Fruit fly (Drosophila melanogaster) whole organism, embryonic: ENCODE measurements around the gene CG34258.

ENCODE experiments used
- Atf3 ChIP-seq: fragments of 200-800 bp; sonication (Bioruptor generic); optimal IDR thresholded peaks from 3 replicates; lab custom pipeline; 2016; ENCODE audit warnings: missing biosample characterization, missing genetic modification characterization
- B-H1 ChIP-seq: fragments of 200-800 bp; sonication (Bioruptor generic); IDR thresholded peaks from 3 replicates; pipeline ENCODE4 v1.3.6; 2022; ENCODE audit warnings: missing biosample characterization, missing genetic modification characterization
- B-H2 ChIP-seq: fragments of 200-800 bp; sonication (Bioruptor generic); optimal IDR thresholded peaks from 2 replicates; lab custom pipeline; 2018; ENCODE audit warnings: missing biosample characterization, mild to moderate bottlenecking, missing genetic modification characterization
- CG11456 ChIP-seq: fragments of 200-800 bp; sonication (Bioruptor generic); IDR thresholded peaks from 3 replicates; pipeline ENCODE4 v1.3.6; 2022; ENCODE audit warnings: missing biosample characterization, missing genetic modification characterization
- CG12071 ChIP-seq: fragments of 200-800 bp; sonication (Bioruptor generic); optimal IDR thresholded peaks from 3 replicates; lab custom pipeline; 2018; ENCODE audit warnings: missing biosample characterization, mild to moderate bottlenecking, missing genetic modification characterization
- CG12219 ChIP-seq: fragments of 200-800 bp; sonication (Bioruptor generic); optimal IDR thresholded peaks from 3 replicates; lab custom pipeline; 2018; ENCODE audit warnings: missing biosample characterization, mild to moderate bottlenecking, missing genetic modification characterization
- CG12236 ChIP-seq: fragments of 200-800 bp; sonication (Bioruptor generic); optimal IDR thresholded peaks from 2 replicates; lab custom pipeline; 2016; ENCODE audit warnings: missing biosample characterization, missing genetic modification characterization
- CG12942 ChIP-seq: fragments of 200-800 bp; sonication (Bioruptor generic); optimal IDR thresholded peaks from 3 replicates; lab custom pipeline; 2016; ENCODE audit warnings: missing biosample characterization, missing genetic modification characterization
- CG13894 ChIP-seq: fragments of 200-800 bp; sonication (Bioruptor generic); optimal IDR thresholded peaks from 3 replicates; lab custom pipeline; 2018; ENCODE audit warnings: missing biosample characterization, mild to moderate bottlenecking, missing genetic modification characterization, moderate library complexity
- CG15514 ChIP-seq: fragments of 200-800 bp; sonication (Bioruptor generic); optimal IDR thresholded peaks from 3 replicates; lab custom pipeline; 2017; ENCODE audit warnings: missing biosample characterization, missing genetic modification characterization, mild to moderate bottlenecking, moderate library complexity, missing genetic modification reagents
- CG1602 ChIP-seq: fragments of 200-800 bp; sonication (Bioruptor generic); optimal IDR thresholded peaks from 3 replicates; lab custom pipeline; 2016; ENCODE audit warnings: missing biosample characterization, missing genetic modification characterization
- CG17328 ChIP-seq: fragments of 200-800 bp; sonication (Bioruptor generic); IDR thresholded peaks from 2 replicates; pipeline ENCODE4 v1.3.6; 2022; ENCODE audit warnings: missing biosample characterization, missing genetic modification characterization
- CG17912 ChIP-seq: fragments of 200-800 bp; sonication (Bioruptor generic); optimal IDR thresholded peaks from 2 replicates; lab custom pipeline; 2018; ENCODE audit warnings: missing biosample characterization, mild to moderate bottlenecking, missing genetic modification characterization
- CG18011 ChIP-seq: fragments of 200-800 bp; sonication (Bioruptor generic); optimal IDR thresholded peaks from 2 replicates; lab custom pipeline; 2017; ENCODE audit warnings: missing biosample characterization, missing genetic modification characterization, mild to moderate bottlenecking, moderate library complexity, missing genotype
- CG18764 ChIP-seq: fragments of 200-800 bp; sonication (Bioruptor generic); optimal IDR thresholded peaks from 3 replicates; lab custom pipeline; 2016; ENCODE audit warnings: missing biosample characterization, missing genetic modification characterization
- CG31441 ChIP-seq: fragments of 200-800 bp; sonication (Bioruptor generic); IDR thresholded peaks from 2 replicates; pipeline ENCODE4 v1.3.6; 2022; ENCODE audit warnings: missing biosample characterization, missing genetic modification characterization
- CG3726 ChIP-seq: fragments of 200-800 bp; sonication (Bioruptor generic); IDR thresholded peaks from 3 replicates; pipeline ENCODE4, ENCODE4 v1.3.6; 2022; ENCODE audit warnings: missing biosample characterization, missing genetic modification characterization
- CG3838 ChIP-seq: fragments of 200-800 bp; sonication (Bioruptor generic); optimal IDR thresholded peaks from 3 replicates; lab custom pipeline; 2016; ENCODE audit warnings: missing biosample characterization, missing genetic modification characterization
- CG42726 ChIP-seq: fragments of 200-800 bp; sonication (Bioruptor generic); IDR thresholded peaks from 2 replicates; pipeline ENCODE4 v1.3.6; 2022; ENCODE audit warnings: missing biosample characterization, missing genetic modification characterization; ENCODE audit not compliant: partially characterized antibody
- CG5180 ChIP-seq: fragments of 200-800 bp; sonication (Bioruptor generic); optimal IDR thresholded peaks from 3 replicates; lab custom pipeline; 2017; ENCODE audit warnings: missing biosample characterization, missing genetic modification characterization, mild to moderate bottlenecking, moderate library complexity, missing genetic modification reagents
- CG5245 ChIP-seq: fragments of 200-800 bp; sonication (Bioruptor generic); optimal IDR thresholded peaks from 3 replicates; lab custom pipeline; 2016; ENCODE audit warnings: missing biosample characterization, missing genetic modification characterization
- CG7271 ChIP-seq: fragments of 200-800 bp; sonication (Bioruptor generic); optimal IDR thresholded peaks from 2 replicates; lab custom pipeline; 2018; ENCODE audit warnings: missing biosample characterization, mild to moderate bottlenecking, missing genetic modification characterization, moderate library complexity
- CG7556 ChIP-seq: fragments of 200-800 bp; sonication (Bioruptor generic); optimal IDR thresholded peaks from 2 replicates; lab custom pipeline; 2017; ENCODE audit warnings: missing biosample characterization, mild to moderate bottlenecking, missing genetic modification characterization
- CG8089 ChIP-seq: fragments of 200-800 bp; sonication (Bioruptor generic); optimal IDR thresholded peaks from 3 replicates; lab custom pipeline; 2016; ENCODE audit warnings: missing biosample characterization, missing genetic modification characterization
- CG8359 ChIP-seq: fragments of 200-800 bp; sonication (Bioruptor generic); optimal IDR thresholded peaks from 2 replicates; lab custom pipeline; 2017; ENCODE audit warnings: missing biosample characterization, mild to moderate bottlenecking, missing genetic modification characterization, borderline replicate concordance
- CG8924 ChIP-seq: fragments of 200-800 bp; optimal IDR thresholded peaks from 3 replicates; lab custom pipeline; 2019; ENCODE audit warnings: missing biosample characterization, mild to moderate bottlenecking, missing genetic modification characterization, moderate library complexity
- CG9215 ChIP-seq: fragments of 200-800 bp; sonication (Bioruptor generic); IDR thresholded peaks from 2 replicates; pipeline ENCODE4 v1.3.6; 2022; ENCODE audit warnings: missing biosample characterization, missing genetic modification characterization
- HLH3B ChIP-seq: fragments of 200-800 bp; sonication (Bioruptor generic); IDR thresholded peaks from 2 replicates; pipeline ENCODE4 v1.3.6; 2022; ENCODE audit warnings: missing biosample characterization, missing genetic modification characterization
- HLHmδ ChIP-seq: fragments of 200-800 bp; sonication (Bioruptor generic); optimal IDR thresholded peaks from 2 replicates; lab custom pipeline; 2018; ENCODE audit warnings: missing biosample characterization, mild to moderate bottlenecking, missing genetic modification characterization, moderate library complexity
- Nf-YB ChIP-seq: fragments of 200-800 bp; sonication (Bioruptor generic); optimal IDR thresholded peaks from 3 replicates; lab custom pipeline; 2019; ENCODE audit warnings: missing biosample characterization, mild to moderate bottlenecking, missing genetic modification characterization, moderate library complexity
- Sox100B ChIP-seq: fragments of 200-800 bp; sonication (Bioruptor generic); optimal IDR thresholded peaks from 3 replicates; lab custom pipeline; 2018; ENCODE audit warnings: missing biosample characterization, mild to moderate bottlenecking, missing genetic modification characterization
- Sry-δ ChIP-seq: fragments of 200-800 bp; sonication (Bioruptor generic); optimal IDR thresholded peaks from 2 replicates; lab custom pipeline; 2016; ENCODE audit warnings: missing biosample characterization, missing genetic modification characterization
- ara ChIP-seq: fragments of 200-800 bp; sonication (Bioruptor generic); IDR thresholded peaks from 2 replicates; pipeline ENCODE4 v1.3.6; 2022; ENCODE audit warnings: missing biosample characterization, missing genetic modification characterization
- crol ChIP-seq: fragments of 200-800 bp; sonication (Bioruptor generic); IDR thresholded peaks from 2 replicates; pipeline ENCODE4 v1.3.6; 2022; ENCODE audit warnings: missing biosample characterization, missing genetic modification characterization
- ewg ChIP-seq: fragments of 200-800 bp; sonication (Bioruptor generic); optimal IDR thresholded peaks from 3 replicates; lab custom pipeline; 2017; ENCODE audit warnings: mild to moderate bottlenecking, missing biosample characterization, missing genetic modification reagents, missing genetic modification characterization
- gem ChIP-seq: fragments of 200-800 bp; sonication (Bioruptor generic); optimal IDR thresholded peaks from 2 replicates; lab custom pipeline; 2019; ENCODE audit warnings: missing biosample characterization, mild to moderate bottlenecking, missing genetic modification characterization, moderate library complexity
- gsb ChIP-seq: fragments of 200-800 bp; sonication (Bioruptor generic); IDR thresholded peaks from 2 replicates; pipeline ENCODE4 v1.3.6; 2022; ENCODE audit warnings: missing biosample characterization, missing genetic modification characterization
- lov ChIP-seq, 2 experiments: fragments of 200-800 bp in 1 of 2; fragments of >200 bp in 1 of 2; sonication (Bioruptor generic) in 1 of 2; IDR thresholded peaks in 1 of 2; optimal IDR thresholded peaks in 1 of 2; 2 replicates in 1 of 2; 3 replicates in 1 of 2; pipeline versions ENCODE4 v1.3.6 to Lab custom; 2017 to 2022; ENCODE audit warnings: missing biosample characterization in 1 of 2, missing genetic modification characterization in 1 of 2
- nmo ChIP-seq: fragments of 200-800 bp; sonication (Bioruptor generic); optimal IDR thresholded peaks from 2 replicates; lab custom pipeline; 2018; ENCODE audit warnings: missing biosample characterization, mild to moderate bottlenecking, missing genetic modification characterization, moderate library complexity
- nom ChIP-seq: fragments of 200-800 bp; sonication (Bioruptor generic); optimal IDR thresholded peaks from 2 replicates; lab custom pipeline; 2017; ENCODE audit warnings: missing biosample characterization, missing genetic modification characterization, mild to moderate bottlenecking, moderate library complexity, missing genetic modification reagents
- pan ChIP-seq, 4 experiments: fragments of >200 bp in 3 of 4; fragments of 200-800 bp in 1 of 4; sonication (Bioruptor generic) in 1 of 4; optimal IDR thresholded peaks in 3 of 4; IDR thresholded peaks in 1 of 4; 2 replicates each; pipeline versions ENCODE4 v1.3.6 to Lab custom; 2017 to 2022; ENCODE audit warnings: missing biosample characterization in 2 of 4, missing genetic modification characterization in 2 of 4, mixed read lengths in 1 of 4
- pho ChIP-seq: fragments of 200-800 bp; sonication (Bioruptor generic); optimal IDR thresholded peaks from 2 replicates; lab custom pipeline; 2016; ENCODE audit warnings: missing biosample characterization, missing genetic modification characterization
- sens ChIP-seq: fragments of 200-800 bp; sonication (Bioruptor generic); peaks from one replicate; lab custom pipeline; 2016; ENCODE audit warnings: missing biosample characterization, missing genetic modification characterization
- so ChIP-seq: fragments of 200-800 bp; sonication (Bioruptor generic); IDR thresholded peaks from 3 replicates; pipeline ENCODE4 v1.3.6; 2022; ENCODE audit warnings: missing biosample characterization, missing genetic modification characterization
- sob ChIP-seq: fragments of 200-800 bp; sonication (Bioruptor generic); IDR thresholded peaks from 2 replicates; pipeline ENCODE4 v1.3.6; 2022; ENCODE audit warnings: missing biosample characterization, missing genetic modification characterization
- ssp ChIP-seq: fragments of 200-800 bp; sonication (Bioruptor generic); IDR thresholded peaks from 2 replicates; pipeline ENCODE4 v1.3.6; 2022; ENCODE audit warnings: missing biosample characterization, missing genetic modification characterization
- stc ChIP-seq: fragments of 200-800 bp; sonication (Bioruptor generic); IDR thresholded peaks from 2 replicates; pipeline ENCODE4 v1.3.6; 2022; ENCODE audit warnings: missing biosample characterization, missing genetic modification characterization

The CG34258 gene

dm6 chr3L:19902560-19903399 lies 49.0 kb downstream of the CG34258 start (continued):
- TF ChIP-seq CG5180 (GFP tag; lab: Kevin White, UChicago) (peak; percentile 82), CG8089 (GFP tag; lab: Kevin White, UChicago) (peak; percentile 94), Sry-δ (GFP tag; lab: Kevin White, UChicago) (peak; percentile 63), CG17328 (GFP tag; lab: Robert Waterston, UW) (peak; percentile 92), B-H2 (GFP tag; lab: Kevin White, UChicago) (peak; percentile 50), CG3838 (GFP tag; lab: Kevin White, UChicago) (peak; percentile 90), CG18764 (peak; percentile 88), sob (GFP tag; lab: Robert Waterston, UW) (peak; percentile 95), CG17912 (peak; percentile 53), nmo (GFP tag; lab: Kevin White, UChicago) (peak; percentile 94), crol (GFP tag; lab: Robert Waterston, UW) (peak; percentile 56), Atf3 (GFP tag; lab: Kevin White, UChicago) (peak; percentile 88), CG5245 (GFP tag; lab: Kevin White, UChicago) (peak; percentile 93), lov (optimal IDR thresholded peaks at IDR 0.05; lab: Kevin White, UChicago) (no peak), lov (GFP tag; IDR thresholded peaks at IDR 0.05; lab: Robert Waterston, UW) (peak; percentile 90), CG12071 (GFP tag; lab: Kevin White, UChicago) (peak; percentile 80), pan (optimal IDR thresholded peaks at IDR 0.05; lab: Kevin White, UChicago) (no peak), pan (GFP tag; optimal IDR thresholded peaks at IDR 0.05 in 1 of 2, IDR thresholded peaks at IDR 0.05 in 1 of 2) (peak in 1 of 2 experiments; percentile 97), gsb (GFP tag; lab: Robert Waterston, UW) (peak; percentile 94), ssp (peak; percentile 76), CG18011 (GFP tag; lab: Kevin White, UChicago) (peak; percentile 78), gem (tag; lab: Kevin White, UChicago) (peak; percentile 97), HLH3B (peak; percentile 96), CG3726 (no peak; the same call in 2 of the 3 replicates), HLHmδ (GFP tag; lab: Kevin White, UChicago) (no peak), CG12942 (GFP tag; lab: Kevin White, UChicago) (peak; percentile 91), so (GFP tag; lab: Robert Waterston, UW) (peak; percentile 96), B-H1 (peak; percentile 88; the same call in 2 of the 3 replicates), ara (GFP tag; lab: Robert Waterston, UW) (peak; percentile 89), CG12236 (GFP tag; lab: Kevin White, UChicago) (peak; percentile 91), CG7556 (peak; percentile 93), CG8359 (GFP tag; lab: Kevin White, UChicago) (peak; percentile 62), nom (GFP tag; lab: Kevin White, UChicago) (peak; percentile 95), sens (peak; percentile 99), CG13894 (tag; lab: Kevin White, UChicago) (peak; percentile 87), CG11456 (GFP tag; lab: Robert Waterston, UW) (peak; percentile 95), CG12219 (GFP tag; lab: Kevin White, UChicago) (peak; percentile 96), CG15514 (peak; percentile 90), CG1602 (GFP tag; lab: Kevin White, UChicago) (peak; percentile 91), CG42726 (GFP tag; lab: Robert Waterston, UW) (no peak), CG8924 (tag; lab: Kevin White, UChicago) (peak; percentile 95), stc (GFP tag; lab: Robert Waterston, UW) (peak; percentile 90), CG9215 (GFP tag; lab: Robert Waterston, UW) (peak; percentile 82), CG31441 (peak; percentile 92), Sox100B (GFP tag; lab: Kevin White, UChicago) (peak; percentile 83), CG7271 (tag; lab: Kevin White, UChicago) (peak; percentile 51), pho (GFP tag; lab: Kevin White, UChicago) (peak; percentile 96), Nf-YB (GFP tag; lab: Kevin White, UChicago) (peak; percentile 79), ewg (GFP tag; lab: Kevin White, UChicago) (peak; percentile 84)
